Worm (Caenorhabditis elegans) whole organism, L4 larva: Measurements from ENCODE around the gene inx-3.

ENCODE experiments used
- D1046.2 ChIP-seq: fragments of 200-800 bp; sonication (Bioruptor generic); IDR thresholded peaks from 2 replicates; pipeline ENCODE4 v1.3.6; 2022; ENCODE audit warnings: missing genetic modification characterization, missing compliant biosample characterization
- Y48G9A.11 ChIP-seq: fragments of 200-800 bp; sonication (Bioruptor generic); IDR thresholded peaks from 2 replicates; pipeline ENCODE4 v1.3.6; 2022; ENCODE audit warnings: missing genetic modification reagents, missing genetic modification characterization, missing compliant biosample characterization
- ZK546.5 ChIP-seq, 2 experiments: sonication (generic microtip); optimal IDR thresholded peaks; 2 replicates each; lab custom pipeline; 2017; ENCODE audit warnings: missing biosample characterization in 2 of 2, missing genetic modification characterization in 2 of 2
- ama-1 ChIP-seq: fragments of 150-350 bp; optimal IDR thresholded peaks from 2 replicates; lab custom pipeline; 2014; ENCODE audit warnings: inconsistent platforms, mixed read lengths
- ceh-44 ChIP-seq: fragments of 200-800 bp; sonication (Bioruptor generic); IDR thresholded peaks from 2 replicates; pipeline ENCODE4 v1.3.6; 2022; ENCODE audit warnings: missing genetic modification reagents, missing genetic modification characterization, missing compliant biosample characterization
- ctbp-1 ChIP-seq: fragments of 200-800 bp; sonication (Bioruptor generic); IDR thresholded peaks from 2 replicates; pipeline ENCODE4 v1.3.6; 2022; ENCODE audit warnings: missing genetic modification reagents, missing genetic modification characterization, missing compliant biosample characterization
- daf-12 ChIP-seq: fragments of 150-350 bp; optimal IDR thresholded peaks from 2 replicates; lab custom pipeline; 2014; ENCODE audit warnings: missing biosample characterization, missing genetic modification reagents, missing genetic modification characterization
- daf-16 ChIP-seq, 3 experiments: sonication (generic microtip); optimal IDR thresholded peaks; 2 replicates each; lab custom pipeline; 2016 to 2017; ENCODE audit warnings: missing genetic modification characterization in 3 of 3, missing genetic modification reagents in 3 of 3, mild to moderate bottlenecking in 2 of 3, missing compliant biosample characterization in 2 of 3, missing biosample characterization in 1 of 3, moderate library complexity in 1 of 3
- dve-1 ChIP-seq: sonication (generic microtip); optimal IDR thresholded peaks from 2 replicates; lab custom pipeline; 2017; ENCODE audit warnings: antibody characterized with exemption, mild to moderate bottlenecking, missing genetic modification characterization, missing compliant biosample characterization; ENCODE audit not compliant: insufficient read depth
- hmg-1.1 ChIP-seq: fragments of 200-800 bp; sonication (Bioruptor generic); IDR thresholded peaks from 2 replicates; pipeline ENCODE4 v1.3.6; 2022; ENCODE audit warnings: missing genetic modification reagents, missing genetic modification characterization, missing compliant biosample characterization
- jun-1 ChIP-seq: fragments of 150-350 bp; optimal IDR thresholded peaks from 2 replicates; lab custom pipeline; 2014; ENCODE audit warnings: missing biosample characterization, missing genetic modification reagents, missing genetic modification characterization
- lsy-2 ChIP-seq, 2 experiments: fragments of 150-350 bp in 1 of 2; sonication (generic microtip) in 1 of 2; optimal IDR thresholded peaks; 2 replicates each; lab custom pipeline; 2014 to 2017; ENCODE audit warnings: missing biosample characterization in 2 of 2, missing genetic modification characterization in 2 of 2
- madf-5 ChIP-seq, 2 experiments: fragments of 200-800 bp; sonication (Bioruptor generic); IDR thresholded peaks; 2 replicates each; pipeline ENCODE4 v1.3.6; 2022; ENCODE audit warnings: missing compliant biosample characterization in 2 of 2, missing genetic modification characterization in 2 of 2
- mdl-1 ChIP-seq, 2 experiments: fragments of 150-350 bp in 1 of 2; sonication (generic microtip) in 1 of 2; optimal IDR thresholded peaks; 2 replicates each; lab custom pipeline; 2014 to 2017; ENCODE audit warnings: missing biosample characterization in 2 of 2, missing genetic modification characterization in 2 of 2
- mep-1 ChIP-seq: fragments of 150-350 bp; sonication (generic microtip); optimal IDR thresholded peaks from 3 replicates; lab custom pipeline; 2014; ENCODE audit warnings: missing biosample characterization, missing genetic modification characterization
- mxl-3 ChIP-seq: fragments of 200-800 bp; sonication (Bioruptor generic); optimal IDR thresholded peaks from 2 replicates; lab custom pipeline; 2018; ENCODE audit warnings: mild to moderate bottlenecking, missing genetic modification characterization, missing compliant biosample characterization
- nhr-11 ChIP-seq: fragments of 150-350 bp; optimal IDR thresholded peaks from 2 replicates; lab custom pipeline; 2014; ENCODE audit warnings: missing biosample characterization, missing genetic modification characterization
- nhr-237 ChIP-seq: sonication (generic microtip); optimal IDR thresholded peaks from 2 replicates; lab custom pipeline; 2017; ENCODE audit warnings: missing biosample characterization, missing genetic modification characterization
- nhr-25 ChIP-seq: sonication (generic microtip); optimal IDR thresholded peaks from 2 replicates; lab custom pipeline; 2017; ENCODE audit warnings: missing genetic modification characterization, mild to moderate bottlenecking, missing compliant biosample characterization, antibody characterized with exemption, moderate library complexity, borderline replicate concordance; ENCODE audit not compliant: insufficient read depth
- nhr-6 ChIP-seq: fragments of 150-350 bp; optimal IDR thresholded peaks from 2 replicates; lab custom pipeline; 2014; ENCODE audit warnings: missing biosample characterization, missing genetic modification characterization
- nhr-76 ChIP-seq: fragments of 150-350 bp; optimal IDR thresholded peaks from 2 replicates; lab custom pipeline; 2014; ENCODE audit warnings: missing biosample characterization, missing genetic modification characterization
- pha-4 ChIP-seq, 2 experiments: fragments of 150-350 bp in 1 of 2; fragments of 200-800 bp in 1 of 2; sonication (Bioruptor generic) in 1 of 2; IDR thresholded peaks in 1 of 2; optimal IDR thresholded peaks in 1 of 2; 2 replicates each; pipeline versions ENCODE4 v1.3.6 to Lab custom; 2014 to 2022; ENCODE audit warnings: missing genetic modification characterization in 2 of 2, missing genetic modification reagents in 2 of 2, missing biosample characterization in 1 of 2, missing compliant biosample characterization in 1 of 2
- set-16 ChIP-seq: fragments of 200-800 bp; sonication (Bioruptor generic); IDR thresholded peaks from 2 replicates; pipeline ENCODE4 v1.3.6; 2022; ENCODE audit warnings: missing genetic modification reagents, missing genetic modification characterization, missing compliant biosample characterization
- skn-1 ChIP-seq: fragments of 150-350 bp; optimal IDR thresholded peaks from 2 replicates; lab custom pipeline; 2014; ENCODE audit warnings: missing biosample characterization, missing genetic modification characterization
- spr-1 ChIP-seq: sonication (generic microtip); optimal IDR thresholded peaks from 2 replicates; lab custom pipeline; 2016; ENCODE audit warnings: mild to moderate bottlenecking, missing genetic modification characterization, missing compliant biosample characterization
- unc-130 ChIP-seq: sonication (generic microtip); optimal IDR thresholded peaks from 2 replicates; lab custom pipeline; 2016; ENCODE audit warnings: missing genetic modification reagents, missing genetic modification characterization, missing compliant biosample characterization
- unc-62 ChIP-seq, 3 experiments: fragments of 150-350 bp in 1 of 3; sonication (generic microtip); optimal IDR thresholded peaks in 2 of 3; peaks in 1 of 3; 1 replicate in 1 of 3; 2 replicates in 2 of 3; lab custom pipeline; 2014 to 2017; ENCODE audit warnings: missing biosample characterization in 3 of 3, missing genetic modification characterization in 3 of 3, missing genetic modification reagents in 3 of 3, missing genotype in 1 of 3
- zfp-2 ChIP-seq: sonication (generic microtip); optimal IDR thresholded peaks from 2 replicates; lab custom pipeline; 2016; ENCODE audit warnings: mild to moderate bottlenecking, missing genetic modification characterization, missing compliant biosample characterization
- zip-11 ChIP-seq: fragments of 200-800 bp; sonication (Bioruptor generic); IDR thresholded peaks from 2 replicates; pipeline ENCODE4 v1.3.6; 2022; ENCODE audit warnings: missing genetic modification characterization, missing compliant biosample characterization
- ztf-7 ChIP-seq: fragments of 150-350 bp; optimal IDR thresholded peaks from 2 replicates; lab custom pipeline; 2014; ENCODE audit warnings: missing biosample characterization, missing genetic modification characterization

inx-3 gene

ce11 chrX:6004315-6004714 is 8.4 kb downstream of the inx-3 start:
- TF ChIP-seq daf-12 (tag; lab: Kevin White, UChicago), result no peak
- no peak for TF ChIP-seq zip-11 (GFP tag; lab: Robert Waterston, UW)
- TF ChIP-seq ama-1 (lab: Kevin White, UChicago), result no peak
- TF ChIP-seq mxl-3 (GFP tag; lab: Kevin White, UChicago), result peak; percentile 30

ce11 chrX:6010573-6010972 is 14.6 kb downstream of the inx-3 start, which contains the start of gene C09B8.3:
C09B8.3 (minus strand) TSS chrX:6010673.
- TF ChIP-seq zfp-2 (tag; lab: Kevin White, UChicago) (no peak), nhr-6 (tag; lab: Kevin White, UChicago) (no peak), Y48G9A.11 (no peak), skn-1 (tag; lab: Kevin White, UChicago) (no peak), spr-1 (no peak), madf-5 (GFP tag; IDR thresholded peaks at IDR 0.05; lab: Robert Waterston, UW) (no peak), set-16 (GFP tag; lab: Robert Waterston, UW) (no peak), ama-1 (lab: Kevin White, UChicago) (no peak), ZK546.5 (tag; optimal IDR thresholded peaks at IDR 0.05; lab: Kevin White, UChicago) (no peak), D1046.2 (GFP tag; lab: Robert Waterston, UW) (no peak), jun-1 (tag; lab: Kevin White, UChicago) (no peak), nhr-25 (tag; lab: Kevin White, UChicago) (no peak), lsy-2 (tag; optimal IDR thresholded peaks at IDR 0.05; lab: Kevin White, UChicago) (no peak), ceh-44 (GFP tag; lab: Robert Waterston, UW) (no peak), ztf-7 (no peak), nhr-76 (tag; lab: Kevin White, UChicago) (no peak), daf-16 (GFP tag; optimal IDR thresholded peaks at IDR 0.05; lab: Kevin White, UChicago) (no peak), daf-16 (tag; optimal IDR thresholded peaks at IDR 0.05; lab: Kevin White, UChicago) (no peak), hmg-1.1 (GFP tag; lab: Robert Waterston, UW) (no peak)

- TF ChIP-seq Y48G9A.11, result no peak
- peak; percentile 10 for TF ChIP-seq dve-1
These were observed 19.1 kb downstream of the inx-3 start, which contains the start of gene C09B8.8 for ce11 chrX:6015096-6015495. C09B8.8 (plus strand) TSS chrX:6015492.

- TF ChIP-seq mep-1 (tag; lab: Kevin White, UChicago), result no peak
- TF ChIP-seq dve-1, result peak; percentile 36
- no peak for TF ChIP-seq unc-130 (GFP tag; lab: Kevin White, UChicago)
These were observed 24.0 kb downstream of the inx-3 start, which contains the start of gene C09B8.4 for ce11 chrX:6019886-6020469. C09B8.4 (minus strand) TSS chrX:6019936.

- TF ChIP-seq unc-62 (GFP tag; optimal IDR thresholded peaks at IDR 0.05 in 1 of 2; lab: Kevin White, UChicago) (peak in 1 of 2 experiments; percentile 90), unc-62 (tag; optimal IDR thresholded peaks at IDR 0.05; lab: Kevin White, UChicago) (no peak), nhr-237 (tag; lab: Kevin White, UChicago) (no peak), mdl-1 (tag; optimal IDR thresholded peaks at IDR 0.05; lab: Kevin White, UChicago) (no peak), nhr-11 (tag; lab: Kevin White, UChicago) (no peak), pha-4 (GFP tag; IDR thresholded peaks at IDR 0.05; lab: Robert Waterston, UW) (no peak), pha-4 (tag; optimal IDR thresholded peaks at IDR 0.05; lab: Kevin White, UChicago) (no peak), ctbp-1 (no peak), mep-1 (tag; lab: Kevin White, UChicago) (no peak)
These were observed 24.8 kb downstream of the inx-3 start for ce11 chrX:6020782-6021181.
